Fruit fly (Drosophila melanogaster) whole organism, adult: ENCODE results near the gene Arfrp1.

Source experiments
- CG11617 ChIP-seq: fragments of 200-800 bp; sonication (Bioruptor generic); optimal IDR thresholded peaks from 2 replicates; lab custom pipeline; 2017; ENCODE audit warnings: mild to moderate bottlenecking, missing biosample characterization, missing genetic modification reagents, missing genetic modification characterization
- CG12768 ChIP-seq: fragments of 200-800 bp; sonication (Bioruptor generic); optimal IDR thresholded peaks from 2 replicates; lab custom pipeline; 2017; ENCODE audit warnings: missing biosample characterization, missing genetic modification characterization, mild to moderate bottlenecking, moderate library complexity, missing genetic modification reagents
- CG14711 ChIP-seq: fragments of 200-800 bp; sonication (Bioruptor generic); optimal IDR thresholded peaks from 2 replicates; lab custom pipeline; 2018; ENCODE audit warnings: missing biosample characterization, mild to moderate bottlenecking, missing genetic modification characterization, moderate library complexity
- CG1620 ChIP-seq: fragments of 200-800 bp; sonication (Bioruptor generic); optimal IDR thresholded peaks from 2 replicates; lab custom pipeline; 2016; ENCODE audit warnings: missing biosample characterization, missing genetic modification characterization
- CG33017 ChIP-seq: fragments of 200-800 bp; sonication (Bioruptor generic); optimal IDR thresholded peaks from 2 replicates; lab custom pipeline; 2018; ENCODE audit warnings: missing biosample characterization, mild to moderate bottlenecking, missing genetic modification characterization, moderate library complexity
- CG5204 ChIP-seq: fragments of 200-800 bp; sonication (Bioruptor generic); optimal IDR thresholded peaks from 2 replicates; lab custom pipeline; 2016; ENCODE audit warnings: missing biosample characterization, missing genetic modification characterization
- CG7045 ChIP-seq: fragments of 200-800 bp; sonication (Bioruptor generic); optimal IDR thresholded peaks from 2 replicates; lab custom pipeline; 2017; ENCODE audit warnings: missing biosample characterization, mild to moderate bottlenecking, missing genetic modification characterization
- CG7101 ChIP-seq: fragments of 200-800 bp; sonication (Bioruptor generic); optimal IDR thresholded peaks from 2 replicates; lab custom pipeline; 2018; ENCODE audit warnings: missing biosample characterization, mild to moderate bottlenecking, missing genetic modification characterization, moderate library complexity
- Clk ChIP-seq: fragments of 200-800 bp; sonication (Bioruptor generic); optimal IDR thresholded peaks from 2 replicates; lab custom pipeline; 2017; ENCODE audit warnings: missing biosample characterization, missing genetic modification characterization
- Crg-1 ChIP-seq: fragments of 200-800 bp; sonication (Bioruptor generic); optimal IDR thresholded peaks from 2 replicates; lab custom pipeline; 2016; ENCODE audit warnings: missing biosample characterization, missing genetic modification characterization
- Hr96 ChIP-seq: fragments of 200-800 bp; sonication (Bioruptor generic); optimal IDR thresholded peaks from 2 replicates; lab custom pipeline; 2016; ENCODE audit warnings: missing biosample characterization, missing genetic modification characterization
- Mnt ChIP-seq: fragments of 200-800 bp; sonication (Bioruptor generic); optimal IDR thresholded peaks from 2 replicates; lab custom pipeline; 2016; ENCODE audit warnings: missing biosample characterization, mild to moderate bottlenecking, missing genetic modification characterization
- bab1 ChIP-seq: fragments of 200-800 bp; sonication (Bioruptor generic); optimal IDR thresholded peaks from 3 replicates; lab custom pipeline; 2019; ENCODE audit warnings: missing biosample characterization, mild to moderate bottlenecking, missing genetic modification characterization, moderate library complexity
- cic ChIP-seq: fragments of 200-800 bp; sonication (Bioruptor generic); optimal IDR thresholded peaks from 2 replicates; lab custom pipeline; 2017; ENCODE audit warnings: missing biosample characterization, mild to moderate bottlenecking, missing genetic modification characterization, moderate library complexity
- cnc ChIP-seq, 2 experiments: fragments of >200 bp; optimal IDR thresholded peaks; 2 replicates each; lab custom pipeline; 2017
- kay ChIP-seq: fragments of 200-800 bp; sonication (Bioruptor generic); peaks from one replicate; lab custom pipeline; 2016; ENCODE audit warnings: missing biosample characterization, missing genetic modification characterization, borderline replicate concordance
- ovo ChIP-seq: fragments of 200-800 bp; sonication (Bioruptor generic); optimal IDR thresholded peaks from 2 replicates; lab custom pipeline; 2016; ENCODE audit warnings: missing biosample characterization, missing genetic modification characterization
- pad ChIP-seq: fragments of 200-800 bp; sonication (Bioruptor generic); optimal IDR thresholded peaks from 3 replicates; lab custom pipeline; 2017; ENCODE audit warnings: missing biosample characterization, missing genetic modification characterization, mild to moderate bottlenecking, moderate library complexity, missing genetic modification reagents
- tj ChIP-seq: fragments of 200-800 bp; sonication (Bioruptor generic); optimal IDR thresholded peaks from 3 replicates; lab custom pipeline; 2017; ENCODE audit warnings: missing biosample characterization, mild to moderate bottlenecking, missing genetic modification characterization, moderate library complexity
- toe ChIP-seq: fragments of 200-800 bp; sonication (Bioruptor generic); optimal IDR thresholded peaks from 2 replicates; lab custom pipeline; 2016; ENCODE audit warnings: missing biosample characterization, missing genetic modification characterization

The Arfrp1 gene

DNA sequence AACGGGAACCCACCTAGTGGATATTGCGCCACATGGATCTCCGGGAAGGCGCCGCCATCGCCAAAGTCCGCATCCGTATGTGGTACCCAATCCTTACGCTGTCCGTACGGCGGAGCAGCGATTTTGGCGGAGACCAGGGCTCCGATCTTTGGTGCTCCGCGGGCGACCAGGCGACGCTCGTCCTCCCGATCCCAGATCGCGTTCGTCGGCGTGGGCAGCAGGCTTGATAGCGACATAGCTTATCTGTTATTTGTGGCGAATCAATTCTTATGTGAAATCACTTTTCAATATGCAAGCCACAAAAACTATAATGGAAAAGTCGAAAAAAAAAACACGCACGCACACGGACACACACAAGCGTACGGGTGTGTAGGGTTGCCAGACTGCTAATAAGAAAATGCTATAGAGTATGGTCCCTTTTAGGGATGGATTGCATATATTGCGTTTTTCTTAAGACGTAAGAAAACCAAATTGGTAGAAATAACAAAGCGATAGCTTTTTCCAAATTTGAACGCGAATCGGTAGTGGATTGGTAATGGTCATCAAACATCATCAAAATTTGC, 576 bp upstream of the Arfrp1 start, which contains the start of gene Bx42:
Gene Bx42, minus strand, starts transcription at position 393 of the 563 bp plus-strand sequence.
- TF ChIP-seq cic (GFP tag; lab: Kevin White, UChicago) (no peak), bab1 (GFP tag; lab: Kevin White, UChicago) (peak; percentile 3), Mnt (peak; percentile 23), Clk (GFP tag; lab: Kevin White, UChicago) (no peak), CG14711 (tag; lab: Kevin White, UChicago) (peak; percentile 27), CG1620 (GFP tag; lab: Kevin White, UChicago) (peak; percentile 25), CG11617 (GFP tag; lab: Kevin White, UChicago) (peak; percentile 28)

DNA sequence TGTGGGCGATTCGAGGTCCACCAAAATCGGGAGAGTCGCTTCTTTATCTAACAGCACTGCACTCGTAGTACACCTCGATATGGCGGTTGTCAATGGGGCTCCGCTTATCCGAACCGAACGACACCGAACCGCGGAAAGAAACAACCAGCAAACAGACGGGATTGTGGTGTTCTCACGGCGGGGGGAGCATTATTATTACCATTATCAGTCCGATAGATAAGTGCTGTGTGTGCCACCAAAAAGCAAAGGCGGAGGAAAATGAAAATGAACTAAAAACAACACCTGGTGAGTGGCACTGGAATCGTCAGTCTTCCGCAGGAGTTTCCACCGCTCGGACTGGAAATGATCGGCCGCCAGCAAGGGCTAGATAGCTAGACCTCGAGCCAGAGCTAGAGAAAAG, 1.5 kb downstream of the Arfrp1 start, which contains the start of gene AP-1gamma:
Gene AP-1gamma, plus strand, starts transcription at position 305 of the 400 bp plus-strand sequence.
- TF ChIP-seq cic (GFP tag; lab: Kevin White, UChicago) (peak; percentile 90), Crg-1 (no peak)

DNA sequence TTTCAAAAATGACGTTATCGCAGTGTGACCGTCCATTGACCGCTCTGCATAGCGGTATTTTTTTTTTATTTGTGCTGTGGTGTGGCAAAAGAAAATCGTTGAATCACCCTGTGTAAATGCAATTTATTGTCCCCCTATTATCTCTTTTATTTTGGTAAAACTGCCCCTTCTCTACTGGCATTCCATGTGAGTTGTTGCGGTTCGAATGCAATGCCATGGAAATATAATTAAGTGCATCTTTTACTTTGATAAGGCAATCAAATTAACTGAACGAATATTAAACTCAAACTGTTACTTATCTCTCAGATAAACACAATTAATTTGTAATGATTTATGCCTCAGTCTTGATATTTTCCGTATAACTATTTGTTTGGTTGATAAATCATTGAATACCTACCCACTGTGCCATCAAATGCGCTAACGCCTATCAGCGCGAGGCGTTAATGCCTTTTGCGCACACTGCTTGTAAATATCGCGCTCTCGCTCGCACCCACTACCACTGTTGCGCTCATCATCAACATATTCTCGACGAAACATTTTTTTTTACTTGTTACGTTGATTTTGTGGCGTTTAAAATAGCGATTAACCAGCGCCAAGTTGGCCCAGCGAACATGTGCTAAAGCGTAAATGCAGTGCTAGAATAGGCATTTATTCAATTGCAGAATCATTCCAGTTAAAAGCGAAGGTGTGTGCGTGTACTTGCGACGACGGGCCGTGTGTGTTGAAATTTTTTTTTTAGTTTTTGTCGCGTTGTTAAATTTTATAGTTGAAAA, 2.4 kb downstream of the Arfrp1 start:
- TF ChIP-seq tj (GFP tag; lab: Kevin White, UChicago) (peak; percentile 16), CG7045 (GFP tag; lab: Kevin White, UChicago) (peak; percentile 9), cnc (optimal IDR thresholded peaks at IDR 0.05; lab: Kevin White, UChicago) (no peak), CG14711 (tag; lab: Kevin White, UChicago) (peak; percentile 27), pad (GFP tag; lab: Kevin White, UChicago) (peak; percentile 24), Clk (GFP tag; lab: Kevin White, UChicago) (no peak), CG11617 (GFP tag; lab: Kevin White, UChicago) (peak; percentile 1), CG1620 (GFP tag; lab: Kevin White, UChicago) (peak; percentile 44), Crg-1 (peak; percentile 21), Mnt (peak; percentile 33), CG5204 (GFP tag; lab: Kevin White, UChicago) (no peak), ovo (GFP tag; lab: Kevin White, UChicago) (peak; percentile 59), CG12768 (GFP tag; lab: Kevin White, UChicago) (no peak)

DNA sequence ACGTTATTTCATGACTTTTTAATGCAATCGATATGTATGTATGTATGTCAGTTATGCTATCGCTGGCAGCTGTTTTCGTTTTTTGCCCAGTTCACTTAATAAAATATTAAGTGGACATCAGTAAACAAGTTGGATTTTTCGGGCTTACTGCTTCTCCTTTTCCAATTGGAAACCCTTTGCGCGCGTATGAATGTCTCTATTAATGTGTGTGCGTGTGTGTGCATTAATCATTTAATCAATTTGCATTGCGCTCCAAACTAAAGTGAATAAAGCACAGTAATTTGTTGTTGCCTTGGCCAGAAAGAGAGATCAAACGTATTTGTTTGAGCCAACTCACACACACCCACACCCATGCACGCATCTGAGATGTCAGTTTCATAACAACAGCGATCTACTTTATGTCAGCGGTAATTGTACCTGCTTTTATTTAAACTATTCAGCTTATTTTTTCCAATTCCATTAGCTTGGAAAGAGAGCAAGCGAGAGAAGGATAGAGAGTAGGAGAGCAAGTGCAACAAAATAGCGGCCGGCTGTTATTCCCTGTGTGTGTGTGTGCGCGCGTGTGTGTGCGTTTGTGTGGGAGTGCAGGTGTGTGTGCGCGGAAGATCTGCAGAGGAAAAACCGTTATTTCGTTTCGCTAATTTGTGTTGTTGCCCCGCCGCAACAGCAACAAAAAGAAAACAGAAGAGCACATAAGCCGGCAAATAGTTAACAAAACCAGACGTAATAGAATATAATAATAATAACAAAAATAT, 3.5 kb downstream of the Arfrp1 start:
- TF ChIP-seq CG1620 (GFP tag; lab: Kevin White, UChicago) (no peak), cnc (optimal IDR thresholded peaks at IDR 0.05; lab: Kevin White, UChicago) (no peak), Crg-1 (no peak), Clk (GFP tag; lab: Kevin White, UChicago) (no peak), cic (GFP tag; lab: Kevin White, UChicago) (no peak), CG7101 (no peak), pad (GFP tag; lab: Kevin White, UChicago) (no peak), toe (no peak), CG33017 (tag; lab: Kevin White, UChicago) (no peak), tj (GFP tag; lab: Kevin White, UChicago) (peak; percentile 81), ovo (GFP tag; lab: Kevin White, UChicago) (peak; percentile 72), Mnt (no peak), CG5204 (GFP tag; lab: Kevin White, UChicago) (no peak), kay (GFP tag; lab: Kevin White, UChicago) (no peak), CG7045 (GFP tag; lab: Kevin White, UChicago) (no peak), CG12768 (GFP tag; lab: Kevin White, UChicago) (no peak), CG11617 (GFP tag; lab: Kevin White, UChicago) (no peak), Hr96 (GFP tag; lab: Kevin White, UChicago) (no peak)

DNA sequence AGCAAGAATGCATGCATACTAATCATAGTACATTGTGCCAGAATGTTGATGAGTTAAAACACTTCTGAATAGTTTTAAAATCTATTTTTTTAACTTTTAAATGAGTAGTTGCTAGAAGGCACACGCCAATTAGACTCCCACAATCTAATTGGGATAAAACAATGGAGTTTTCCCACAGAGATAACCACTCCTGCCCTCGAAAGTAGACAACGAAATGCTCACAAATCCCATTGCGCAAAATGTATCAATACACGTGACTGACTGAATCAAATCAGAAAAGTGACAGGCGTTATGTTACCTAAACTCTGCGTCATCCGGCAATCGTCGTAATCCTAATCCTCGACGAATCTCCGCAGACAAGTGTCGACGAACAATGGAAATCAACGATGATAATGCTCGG, 11.0 kb downstream of the Arfrp1 start:
- TF ChIP-seq CG7045 (GFP tag; lab: Kevin White, UChicago) (no peak), CG33017 (tag; lab: Kevin White, UChicago) (no peak), CG7101 (no peak), tj (GFP tag; lab: Kevin White, UChicago) (no peak), toe (no peak), Clk (GFP tag; lab: Kevin White, UChicago) (no peak), CG12768 (GFP tag; lab: Kevin White, UChicago) (no peak), CG14711 (tag; lab: Kevin White, UChicago) (no peak), bab1 (GFP tag; lab: Kevin White, UChicago) (no peak), kay (GFP tag; lab: Kevin White, UChicago) (no peak), cic (GFP tag; lab: Kevin White, UChicago) (no peak), Hr96 (GFP tag; lab: Kevin White, UChicago) (no peak), Crg-1 (no peak), CG1620 (GFP tag; lab: Kevin White, UChicago) (no peak), CG5204 (GFP tag; lab: Kevin White, UChicago) (no peak), Mnt (no peak), cnc (optimal IDR thresholded peaks at IDR 0.05; lab: Kevin White, UChicago) (no peak), ovo (GFP tag; lab: Kevin White, UChicago) (no peak), pad (GFP tag; lab: Kevin White, UChicago) (no peak)
